Worm (Caenorhabditis elegans) whole organism, L4 larva: ENCODE measurements around the gene Y41G9A.17.

Experiments
- F44E2.7 ChIP-seq: fragments of 200-800 bp; sonication (Bioruptor generic); IDR thresholded peaks from 2 replicates; pipeline ENCODE4 v2.1.2; 2022; ENCODE audit warnings: missing genetic modification characterization, missing compliant biosample characterization
- R02D3.7 ChIP-seq: fragments of 150-350 bp; sonication (generic microtip); optimal IDR thresholded peaks from 3 replicates; lab custom pipeline; 2014; ENCODE audit warnings: missing biosample characterization, missing genetic modification characterization
- T20F7.1 ChIP-seq: fragments of 200-800 bp; sonication (Bioruptor generic); optimal IDR thresholded peaks from 2 replicates; lab custom pipeline; 2018; ENCODE audit warnings: mild to moderate bottlenecking, missing genetic modification characterization, missing compliant biosample characterization
- T26A8.4 ChIP-seq: fragments of 200-800 bp; sonication (Bioruptor generic); IDR thresholded peaks from 2 replicates; pipeline ENCODE4 v1.3.6; 2022; ENCODE audit warnings: missing genetic modification characterization, missing compliant biosample characterization
- Y105C5A.15 ChIP-seq: fragments of 200-800 bp; sonication (Bioruptor generic); IDR thresholded peaks from 2 replicates; pipeline ENCODE4 v1.3.6; 2022; ENCODE audit warnings: missing genetic modification characterization, missing compliant biosample characterization
- Y48G9A.11 ChIP-seq: fragments of 200-800 bp; sonication (Bioruptor generic); IDR thresholded peaks from 2 replicates; pipeline ENCODE4 v1.3.6; 2022; ENCODE audit warnings: missing genetic modification reagents, missing genetic modification characterization, missing compliant biosample characterization
- Y5F2A.4 ChIP-seq: fragments of 200-800 bp; sonication (Bioruptor generic); optimal IDR thresholded peaks from 2 replicates; lab custom pipeline; 2018; ENCODE audit warnings: mild to moderate bottlenecking, missing genetic modification characterization, missing compliant biosample characterization
- aly-2 ChIP-seq: sonication (generic microtip); optimal IDR thresholded peaks from 2 replicates; lab custom pipeline; 2018; ENCODE audit warnings: missing biosample characterization, missing genetic modification characterization
- arid-1 ChIP-seq: fragments of 200-800 bp; sonication (Bioruptor generic); conservative IDR thresholded peaks from 2 replicates; pipeline ENCODE4 v1.3.6; 2022; ENCODE audit warnings: missing genetic modification reagents, missing genetic modification characterization, missing compliant biosample characterization
- attf-4 ChIP-seq: sonication (generic microtip); optimal IDR thresholded peaks from 3 replicates; lab custom pipeline; 2017; ENCODE audit warnings: missing biosample characterization, missing genetic modification characterization
- ceh-20 ChIP-seq: fragments of 200-800 bp; sonication (Bioruptor generic); IDR thresholded peaks from 2 replicates; pipeline ENCODE4 v1.3.6; 2022; ENCODE audit warnings: missing genetic modification reagents, missing genetic modification characterization, missing compliant biosample characterization
- ceh-28 ChIP-seq: fragments of 150-350 bp; optimal IDR thresholded peaks from 2 replicates; lab custom pipeline; 2014; ENCODE audit warnings: missing biosample characterization, missing genetic modification reagents, missing genetic modification characterization
- ceh-44 ChIP-seq: fragments of 200-800 bp; sonication (Bioruptor generic); IDR thresholded peaks from 2 replicates; pipeline ENCODE4 v1.3.6; 2022; ENCODE audit warnings: missing genetic modification reagents, missing genetic modification characterization, missing compliant biosample characterization
- ces-1 ChIP-seq: fragments of 150-350 bp; sonication (generic microtip); optimal IDR thresholded peaks from 4 replicates; lab custom pipeline; 2014; ENCODE audit warnings: missing biosample characterization, missing genetic modification reagents, missing genetic modification characterization
- cey-2 ChIP-seq: sonication (generic microtip); optimal IDR thresholded peaks from 3 replicates; lab custom pipeline; 2017; ENCODE audit warnings: missing genetic modification characterization, mild to moderate bottlenecking, missing compliant biosample characterization, antibody characterized with exemption, borderline replicate concordance; ENCODE audit not compliant: insufficient read depth
- daf-16 ChIP-seq, 3 experiments: sonication (generic microtip); optimal IDR thresholded peaks; 2 replicates each; lab custom pipeline; 2016 to 2017; ENCODE audit warnings: missing genetic modification characterization in 3 of 3, missing genetic modification reagents in 3 of 3, mild to moderate bottlenecking in 2 of 3, missing compliant biosample characterization in 2 of 3, missing biosample characterization in 1 of 3, moderate library complexity in 1 of 3
- daf-8 ChIP-seq: fragments of 200-800 bp; sonication (Bioruptor generic); IDR thresholded peaks from 2 replicates; pipeline ENCODE4 v1.3.6; 2022; ENCODE audit warnings: missing genetic modification characterization, missing compliant biosample characterization
- dmd-6 ChIP-seq: fragments of 200-800 bp; sonication (Bioruptor generic); IDR thresholded peaks from 2 replicates; pipeline ENCODE4 v1.3.6; 2022; ENCODE audit warnings: missing genetic modification reagents, missing genetic modification characterization, missing compliant biosample characterization
- dpl-1 ChIP-seq: fragments of 150-350 bp; optimal IDR thresholded peaks from 2 replicates; lab custom pipeline; 2014; ENCODE audit warnings: missing biosample characterization, missing genetic modification reagents, missing genetic modification characterization
- dve-1 ChIP-seq: sonication (generic microtip); optimal IDR thresholded peaks from 2 replicates; lab custom pipeline; 2017; ENCODE audit warnings: antibody characterized with exemption, mild to moderate bottlenecking, missing genetic modification characterization, missing compliant biosample characterization; ENCODE audit not compliant: insufficient read depth
- egl-27 ChIP-seq: sonication (generic microtip); optimal IDR thresholded peaks from 3 replicates; lab custom pipeline; 2017; ENCODE audit warnings: missing biosample characterization, missing genetic modification reagents, missing genetic modification characterization
- hif-1 ChIP-seq, 2 experiments: sonication (generic microtip); optimal IDR thresholded peaks; 2 replicates each; lab custom pipeline; 2016 to 2017; ENCODE audit warnings: missing compliant biosample characterization in 2 of 2, missing genetic modification characterization in 2 of 2, missing genetic modification reagents in 2 of 2, missing genotype in 2 of 2, mild to moderate bottlenecking in 1 of 2
- lin-13 ChIP-seq: fragments of 150-350 bp; optimal IDR thresholded peaks from 2 replicates; lab custom pipeline; 2014; ENCODE audit warnings: missing biosample characterization, missing genetic modification reagents, missing genetic modification characterization
- lin-15B ChIP-seq: fragments of 150-350 bp; sonication (generic microtip); optimal IDR thresholded peaks from 3 replicates; lab custom pipeline; 2014; ENCODE audit warnings: missing biosample characterization, missing genetic modification characterization
- lin-29 ChIP-seq: fragments of 200-800 bp; sonication (Bioruptor generic); IDR thresholded peaks from 2 replicates; pipeline ENCODE4 v1.3.6; 2022; ENCODE audit warnings: missing genetic modification reagents, missing genetic modification characterization, missing compliant biosample characterization
- lsy-2 ChIP-seq, 2 experiments: fragments of 150-350 bp in 1 of 2; sonication (generic microtip) in 1 of 2; optimal IDR thresholded peaks; 2 replicates each; lab custom pipeline; 2014 to 2017; ENCODE audit warnings: missing biosample characterization in 2 of 2, missing genetic modification characterization in 2 of 2
- madf-5 ChIP-seq, 2 experiments: fragments of 200-800 bp; sonication (Bioruptor generic); IDR thresholded peaks; 2 replicates each; pipeline ENCODE4 v1.3.6; 2022; ENCODE audit warnings: missing compliant biosample characterization in 2 of 2, missing genetic modification characterization in 2 of 2
- madf-9 ChIP-seq: fragments of 200-800 bp; sonication (Bioruptor generic); conservative IDR thresholded peaks from 2 replicates; pipeline ENCODE4 v1.3.6; 2022; ENCODE audit warnings: missing genetic modification reagents, missing genetic modification characterization, missing compliant biosample characterization
- mdl-1 ChIP-seq, 2 experiments: fragments of 150-350 bp in 1 of 2; sonication (generic microtip) in 1 of 2; optimal IDR thresholded peaks; 2 replicates each; lab custom pipeline; 2014 to 2017; ENCODE audit warnings: missing biosample characterization in 2 of 2, missing genetic modification characterization in 2 of 2
- mdt-29 ChIP-seq: fragments of 200-800 bp; sonication (Bioruptor generic); IDR thresholded peaks from 2 replicates; pipeline ENCODE4 v1.3.6; 2022; ENCODE audit warnings: missing genetic modification reagents, missing genetic modification characterization, missing compliant biosample characterization
- mxl-2 ChIP-seq: fragments of 200-800 bp; sonication (Bioruptor generic); conservative IDR thresholded peaks from 2 replicates; pipeline ENCODE4 v1.3.6; 2022; ENCODE audit warnings: missing genetic modification reagents, missing genetic modification characterization, missing compliant biosample characterization
- nhr-102 ChIP-seq: sonication (generic microtip); optimal IDR thresholded peaks from 2 replicates; lab custom pipeline; 2016; ENCODE audit warnings: mild to moderate bottlenecking, missing genetic modification characterization, moderate library complexity, missing compliant biosample characterization
- nhr-237 ChIP-seq: sonication (generic microtip); optimal IDR thresholded peaks from 2 replicates; lab custom pipeline; 2017; ENCODE audit warnings: missing biosample characterization, missing genetic modification characterization
- nhr-25 ChIP-seq: sonication (generic microtip); optimal IDR thresholded peaks from 2 replicates; lab custom pipeline; 2017; ENCODE audit warnings: missing genetic modification characterization, mild to moderate bottlenecking, missing compliant biosample characterization, antibody characterized with exemption, moderate library complexity, borderline replicate concordance; ENCODE audit not compliant: insufficient read depth
- nhr-76 ChIP-seq: fragments of 150-350 bp; optimal IDR thresholded peaks from 2 replicates; lab custom pipeline; 2014; ENCODE audit warnings: missing biosample characterization, missing genetic modification characterization
- nhr-77 ChIP-seq: fragments of 150-350 bp; optimal IDR thresholded peaks from 2 replicates; lab custom pipeline; 2014; ENCODE audit warnings: missing biosample characterization, missing genetic modification characterization
- rbr-2 ChIP-seq: sonication (generic microtip); optimal IDR thresholded peaks from 2 replicates; lab custom pipeline; 2016; ENCODE audit warnings: missing genotype, missing genetic modification characterization, missing compliant biosample characterization
- saeg-2 ChIP-seq: fragments of 200-800 bp; sonication (Bioruptor generic); IDR thresholded peaks from 2 replicates; pipeline ENCODE4 v1.3.6; 2022; ENCODE audit warnings: missing genetic modification reagents, missing genetic modification characterization, missing compliant biosample characterization
- sdz-12 ChIP-seq: fragments of 200-800 bp; sonication (Bioruptor generic); optimal IDR thresholded peaks from 2 replicates; lab custom pipeline; 2018; ENCODE audit warnings: mild to moderate bottlenecking, missing genetic modification characterization, missing compliant biosample characterization
- tra-1 ChIP-seq: fragments of 200-800 bp; sonication (Bioruptor generic); IDR thresholded peaks from 2 replicates; pipeline ENCODE4 v1.3.6; 2022; ENCODE audit warnings: missing genetic modification reagents, missing genetic modification characterization, missing compliant biosample characterization
- unc-130 ChIP-seq: sonication (generic microtip); optimal IDR thresholded peaks from 2 replicates; lab custom pipeline; 2016; ENCODE audit warnings: missing genetic modification reagents, missing genetic modification characterization, missing compliant biosample characterization
- unc-62 ChIP-seq, 3 experiments: fragments of 150-350 bp in 1 of 3; sonication (generic microtip); optimal IDR thresholded peaks in 2 of 3; peaks in 1 of 3; 1 replicate in 1 of 3; 2 replicates in 2 of 3; lab custom pipeline; 2014 to 2017; ENCODE audit warnings: missing biosample characterization in 3 of 3, missing genetic modification characterization in 3 of 3, missing genetic modification reagents in 3 of 3, missing genotype in 1 of 3
- zfp-2 ChIP-seq: sonication (generic microtip); optimal IDR thresholded peaks from 2 replicates; lab custom pipeline; 2016; ENCODE audit warnings: mild to moderate bottlenecking, missing genetic modification characterization, missing compliant biosample characterization
- ztf-11 ChIP-seq: fragments of 150-350 bp; optimal IDR thresholded peaks from 2 replicates; lab custom pipeline; 2014; ENCODE audit warnings: missing biosample characterization, missing genetic modification characterization
- ztf-7 ChIP-seq: fragments of 150-350 bp; optimal IDR thresholded peaks from 2 replicates; lab custom pipeline; 2014; ENCODE audit warnings: missing biosample characterization, missing genetic modification characterization

Gene Y41G9A.17

DNA sequence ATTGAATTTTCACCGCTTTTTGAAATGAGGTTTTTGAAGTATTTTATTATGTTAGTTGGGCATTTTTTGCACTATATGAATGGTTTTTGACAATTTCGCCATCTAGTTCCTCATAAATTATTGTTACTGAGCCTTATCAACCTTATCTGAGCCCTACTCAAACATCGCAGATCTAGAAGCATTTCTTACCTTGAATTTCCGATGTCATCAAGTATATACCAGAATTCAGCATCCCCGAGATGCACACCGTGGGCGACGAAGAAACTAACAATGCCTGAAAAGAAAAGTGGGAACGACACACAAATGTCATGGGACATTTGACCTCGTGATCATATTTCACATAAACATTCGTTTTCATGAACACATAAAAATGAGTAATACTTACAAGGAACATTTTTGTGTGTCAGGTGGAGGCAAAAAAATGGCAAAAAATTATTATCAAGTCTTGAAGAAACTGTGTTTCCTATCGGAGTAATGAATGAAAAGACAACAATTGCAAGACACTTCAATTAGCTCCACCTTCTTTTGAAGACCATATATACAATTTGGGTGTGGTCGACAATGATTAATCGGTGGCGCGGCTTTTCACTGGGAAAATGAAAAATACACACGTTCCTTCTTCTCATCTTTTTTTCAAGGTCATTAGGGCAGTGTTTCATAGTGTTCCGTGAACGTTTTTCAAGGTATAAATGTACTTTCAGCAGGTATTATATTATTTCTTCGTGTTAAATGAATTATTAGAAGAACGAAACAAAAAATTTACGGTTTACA, 27.1 kb downstream of the Y41G9A.17 start (continued):
- TF ChIP-seq madf-9 (GFP tag; lab: Robert Waterston, UW) (0 out of 2 replicates have a peak, but pooled peaks have one; percentile 2), dve-1 (tag; lab: Kevin White, UChicago) (peak; percentile 55), mdl-1 (tag; optimal IDR thresholded peaks at IDR 0.05; lab: Kevin White, UChicago) (peak in 1 of 2 experiments; percentile 2), hif-1 (tag; optimal IDR thresholded peaks at IDR 0.05; lab: Kevin White, UChicago) (peak in 1 of 2 experiments; percentile 23), lsy-2 (tag; optimal IDR thresholded peaks at IDR 0.05; lab: Kevin White, UChicago) (peak in 1 of 2 experiments; percentile 39), T26A8.4 (GFP tag; lab: Robert Waterston, UW) (no peak), dmd-6 (peak; percentile 57)

DNA sequence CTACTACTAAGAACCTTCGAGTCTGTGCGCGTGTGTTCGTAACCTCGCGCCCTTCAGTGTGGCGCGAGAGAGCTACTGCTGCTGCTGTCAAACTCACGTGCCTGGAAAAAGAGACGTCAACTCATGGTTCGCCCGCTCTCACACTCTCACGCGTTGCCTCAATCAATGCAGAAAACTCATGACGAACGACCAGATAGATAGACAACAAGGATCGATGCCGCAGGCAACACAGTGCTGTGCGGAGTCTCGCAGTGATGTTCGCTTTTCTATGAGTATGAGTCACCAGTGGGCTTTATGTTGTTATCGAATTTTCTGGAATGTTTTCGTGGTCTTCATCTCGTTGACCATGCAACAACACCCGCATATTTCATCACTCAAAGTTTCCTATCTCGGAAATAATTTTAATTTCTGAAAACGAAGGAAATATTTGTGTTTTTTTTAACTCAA, 28.0 kb downstream of the Y41G9A.17 start:
- TF ChIP-seq T20F7.1 (GFP tag; lab: Kevin White, UChicago), result peak; percentile 63
- no peak for TF ChIP-seq nhr-25 (tag; lab: Kevin White, UChicago)
- TF ChIP-seq Y48G9A.11 (GFP tag; lab: Robert Waterston, UW), result no peak
- TF ChIP-seq rbr-2 (tag; lab: Kevin White, UChicago), result peak; percentile 82
- peak; percentile 99 for TF ChIP-seq mdt-29 (GFP tag; lab: Robert Waterston, UW)
- TF ChIP-seq ceh-44 (GFP tag; lab: Robert Waterston, UW), result no peak
- TF ChIP-seq nhr-102 (tag; lab: Kevin White, UChicago), result peak; percentile 58
- TF ChIP-seq sdz-12 (GFP tag; lab: Kevin White, UChicago), result no peak
- TF ChIP-seq lin-15B (tag; lab: Kevin White, UChicago), result no peak
- no peak for TF ChIP-seq F44E2.7 (GFP tag; lab: Robert Waterston, UW)
- TF ChIP-seq ztf-11 (tag; lab: Kevin White, UChicago), result no peak
- no peak for TF ChIP-seq unc-130 (GFP tag; lab: Kevin White, UChicago)
- TF ChIP-seq daf-16 (GFP tag; optimal IDR thresholded peaks at IDR 0.05; lab: Kevin White, UChicago), result peak; percentile 88 to 98
- TF ChIP-seq daf-16 (tag; optimal IDR thresholded peaks at IDR 0.05; lab: Kevin White, UChicago), result peak; percentile 95
- no peak for TF ChIP-seq cey-2
- no peak for TF ChIP-seq aly-2 (tag; lab: Kevin White, UChicago)
- TF ChIP-seq saeg-2 (GFP tag; lab: Robert Waterston, UW), result no peak
- TF ChIP-seq Y5F2A.4 (GFP tag; lab: Kevin White, UChicago), result no peak
- TF ChIP-seq lin-13 (GFP tag; lab: Kevin White, UChicago), result peak; percentile 62
- peak; percentile 8 for TF ChIP-seq ces-1 (GFP tag; lab: Kevin White, UChicago)
- TF ChIP-seq zfp-2 (tag; lab: Kevin White, UChicago), result no peak
- TF ChIP-seq mxl-2 (GFP tag; lab: Robert Waterston, UW), result 0 out of 2 replicates have a peak, but pooled peaks have one; percentile 52
- TF ChIP-seq attf-4 (tag; lab: Kevin White, UChicago), result no peak
- no peak; the same call in 1 of the 2 replicates for TF ChIP-seq lin-29
- TF ChIP-seq R02D3.7 (tag; lab: Kevin White, UChicago), result no peak
- peak; percentile 43 to 83 for TF ChIP-seq hif-1 (tag; optimal IDR thresholded peaks at IDR 0.05; lab: Kevin White, UChicago)
- no peak for TF ChIP-seq daf-8 (GFP tag; lab: Robert Waterston, UW)
- TF ChIP-seq Y105C5A.15, result 0 out of 2 replicates have a peak, but pooled peaks have one; percentile 64
- TF ChIP-seq nhr-76 (tag; lab: Kevin White, UChicago), result no peak
- peak; percentile 43 for TF ChIP-seq nhr-77
- TF ChIP-seq ceh-28, result peak; percentile 73
- TF ChIP-seq egl-27 (tag; lab: Kevin White, UChicago), result no peak
- no peak for TF ChIP-seq ztf-7 (tag; lab: Kevin White, UChicago)
- peak; percentile 61 to 100 for TF ChIP-seq unc-62 (GFP tag; optimal IDR thresholded peaks at IDR 0.05 in 1 of 2; lab: Kevin White, UChicago)
- peak; percentile 76 for TF ChIP-seq unc-62 (tag; optimal IDR thresholded peaks at IDR 0.05; lab: Kevin White, UChicago)
- TF ChIP-seq tra-1 (GFP tag; lab: Robert Waterston, UW), result peak; percentile 89; the same call in 1 of the 2 replicates
- peak in 1 of 2 experiments; percentile 49; a peak in 1 of 4 replicates for TF ChIP-seq madf-5 (GFP tag; IDR thresholded peaks at IDR 0.05; lab: Robert Waterston, UW)
- TF ChIP-seq dpl-1, result peak; percentile 6
- peak; percentile 26; the same call in 1 of the 2 replicates for TF ChIP-seq arid-1 (GFP tag; lab: Robert Waterston, UW)
- no peak for TF ChIP-seq nhr-237 (tag; lab: Kevin White, UChicago)
- peak; percentile 95 for TF ChIP-seq ceh-20 (GFP tag; lab: Robert Waterston, UW)
